Fruit fly (Drosophila melanogaster) whole organism: ENCODE data around the gene CG11694.

Experiments used
- CG8478 ChIP-seq: fragments of >200 bp; optimal IDR thresholded peaks from 2 replicates; lab custom pipeline; 2018; ENCODE audit warnings: inconsistent platforms
- Dll ChIP-seq: fragments of >200 bp; optimal IDR thresholded peaks from 2 replicates; lab custom pipeline; 2017
- EcR ChIP-seq, 2 experiments: fragments of >200 bp; optimal IDR thresholded peaks; 2 replicates each; lab custom pipeline; 2017; ENCODE audit warnings: missing biosample characterization in 2 of 2, missing genetic modification characterization in 2 of 2, missing genetic modification reagents in 2 of 2
- pan ChIP-seq: fragments of >200 bp; optimal IDR thresholded peaks from 2 replicates; lab custom pipeline; 2017
- psq ChIP-seq: fragments of >200 bp; optimal IDR thresholded peaks from 2 replicates; lab custom pipeline; 2017
- usp ChIP-seq: fragments of >200 bp; optimal IDR thresholded peaks from 2 replicates; lab custom pipeline; 2017; ENCODE audit warnings: missing biosample characterization, missing genetic modification characterization, mixed read lengths

The CG11694 gene

DNA sequence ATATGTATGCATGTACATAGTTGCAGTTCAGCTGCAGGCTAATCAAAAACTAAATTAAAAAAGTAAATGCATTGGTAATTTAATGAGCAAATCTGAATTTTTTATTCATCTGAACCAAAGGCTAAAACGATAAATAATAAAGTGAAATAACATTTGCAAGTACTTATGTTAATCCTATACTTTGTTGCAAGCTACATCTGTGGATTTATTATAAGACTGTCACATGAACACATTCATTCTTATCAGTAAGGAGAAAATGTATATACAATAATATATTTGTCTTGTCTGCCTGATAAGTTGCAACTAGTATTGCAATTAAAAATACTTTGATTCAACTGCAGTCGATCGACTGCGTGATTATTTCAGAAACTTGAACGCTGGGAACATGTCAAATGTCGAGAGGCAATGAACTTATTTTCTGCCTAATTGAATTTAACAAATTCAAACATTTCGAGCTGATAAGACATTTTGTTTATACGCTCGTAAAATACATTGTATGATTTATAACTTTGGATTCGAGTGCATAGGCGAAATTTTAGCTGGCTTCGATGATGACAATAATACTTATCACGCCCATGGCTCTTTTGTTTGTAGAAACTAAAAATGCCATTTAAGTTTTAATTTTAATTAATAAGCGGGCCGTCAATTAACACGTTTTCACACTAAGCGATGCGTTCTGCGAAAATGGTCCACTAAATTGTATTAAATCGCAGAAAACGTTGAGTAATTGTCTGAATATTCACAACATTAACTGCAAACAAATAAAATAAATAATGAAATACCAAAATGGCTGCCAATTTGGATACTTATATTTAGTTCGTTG is 16.2 kb upstream of the CG11694 start:
- TF ChIP-seq Dll (no peak), usp (no peak), psq (lab: Kevin White, UChicago) (no peak), pan (no peak), EcR (GFP tag; optimal IDR thresholded peaks at IDR 0.05; lab: Kevin White, UChicago) (no peak), CG8478 (lab: Kevin White, UChicago) (no peak)

DNA sequence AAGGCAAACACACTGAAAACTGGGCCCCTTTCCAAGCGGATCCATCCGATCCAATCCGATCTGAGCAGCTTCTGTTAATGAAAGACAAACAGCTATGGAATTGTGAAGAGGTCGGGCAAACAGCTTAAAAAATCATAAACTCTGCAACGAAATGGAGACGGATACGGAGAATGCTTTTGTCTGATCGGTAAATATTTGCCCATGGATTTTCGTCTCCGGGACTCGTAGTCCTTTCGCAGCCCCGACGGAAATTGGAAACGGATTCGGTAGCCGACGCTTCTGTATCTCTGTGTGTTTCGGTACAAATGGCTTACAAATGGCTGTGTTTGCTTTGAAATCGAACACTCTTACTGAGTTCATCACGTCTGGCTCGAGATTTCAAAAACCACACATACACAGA is 14.9 kb upstream of the CG11694 start:
- TF ChIP-seq EcR (GFP tag; optimal IDR thresholded peaks at IDR 0.05; lab: Kevin White, UChicago) = no peak
- TF ChIP-seq pan = no peak
- TF ChIP-seq usp = no peak

DNA sequence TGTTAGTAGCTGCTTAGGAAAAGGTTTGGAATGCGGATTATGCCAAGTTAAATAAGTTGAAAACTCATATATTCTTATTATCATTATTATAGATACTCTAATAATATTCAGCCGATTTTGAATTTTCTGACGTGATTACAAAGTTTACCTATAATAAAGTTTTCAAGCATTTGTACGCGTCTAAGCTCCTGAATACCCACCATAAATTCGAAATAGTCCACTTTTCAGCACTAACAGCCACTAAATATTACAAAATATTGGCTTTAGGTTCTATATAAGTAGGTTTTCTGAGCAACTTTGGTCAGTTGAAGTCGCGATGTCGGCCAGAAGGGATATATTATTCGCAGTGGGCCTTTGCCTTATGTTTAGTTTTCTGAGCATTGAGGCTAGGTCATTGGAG is 12.1 kb upstream of the CG11694 start, which contains the start of gene CG7443:
Gene CG7443, plus strand, starts transcription at position 301 of the 400 bp plus-strand sequence.
- TF ChIP-seq psq (lab: Kevin White, UChicago) (no peak), EcR (GFP tag; optimal IDR thresholded peaks at IDR 0.05; lab: Kevin White, UChicago) (no peak), usp (no peak), pan (no peak), Dll (no peak), CG8478 (lab: Kevin White, UChicago) (no peak)

DNA sequence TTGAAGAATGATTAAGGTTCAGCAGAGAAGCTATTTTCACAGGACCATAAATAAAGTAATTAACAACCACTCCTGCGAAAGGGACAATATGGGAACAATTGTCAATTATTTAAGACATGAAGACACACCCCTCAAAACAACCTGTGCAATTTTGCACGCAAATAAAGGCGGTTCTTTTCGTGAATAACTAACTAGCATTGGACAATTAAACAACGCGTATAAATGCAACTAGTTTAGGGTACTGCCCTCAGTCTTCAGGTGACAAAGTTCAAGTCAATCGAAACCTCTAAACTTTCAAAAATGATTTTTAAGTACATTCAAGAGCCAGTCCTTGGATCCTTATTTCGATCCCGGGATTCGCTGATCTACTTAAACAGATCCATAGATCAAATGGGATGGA is 9.5 kb upstream of the CG11694 start, which contains the start of gene Or85a:
Gene Or85a, plus strand, starts transcription at position 301 of the 400 bp plus-strand sequence.
- TF ChIP-seq Dll (no peak), EcR (GFP tag; optimal IDR thresholded peaks at IDR 0.05; lab: Kevin White, UChicago) (no peak), usp (no peak), psq (lab: Kevin White, UChicago) (no peak), CG8478 (lab: Kevin White, UChicago) (no peak), pan (no peak)

DNA sequence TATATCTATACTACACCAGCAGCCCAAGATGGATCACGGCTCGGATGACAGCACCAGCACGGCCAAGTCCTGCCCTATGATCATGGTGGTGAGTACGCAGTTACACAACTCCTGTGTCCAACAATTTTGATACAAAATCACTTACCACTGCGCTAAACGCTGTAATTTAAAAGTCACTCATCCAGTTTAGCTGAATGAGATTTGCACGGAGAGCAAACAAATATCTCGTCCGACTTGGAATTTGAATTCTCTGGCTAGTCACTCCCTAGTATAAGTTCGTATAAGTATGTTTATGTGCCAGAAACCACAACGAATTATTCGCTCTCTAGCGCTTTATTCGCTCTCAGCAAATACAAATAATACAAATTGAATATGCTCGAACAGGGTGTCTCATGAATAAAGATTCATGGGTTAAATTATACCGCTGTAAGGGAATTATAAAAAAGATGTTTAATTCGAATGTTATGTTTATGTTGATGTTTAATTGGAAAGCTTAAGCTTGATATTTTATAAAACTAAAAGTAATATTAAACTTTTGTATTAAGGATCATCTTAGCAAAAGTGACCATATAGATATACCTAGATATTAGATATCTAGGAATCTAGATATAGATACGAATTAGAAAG is 5.9 kb upstream of the CG11694 start:
- TF ChIP-seq EcR (GFP tag; optimal IDR thresholded peaks at IDR 0.05; lab: Kevin White, UChicago) = no peak
- no peak for TF ChIP-seq psq (lab: Kevin White, UChicago)
- TF ChIP-seq Dll = no peak
- no peak for TF ChIP-seq CG8478 (lab: Kevin White, UChicago)
- no peak for TF ChIP-seq pan
- TF ChIP-seq usp = no peak

DNA sequence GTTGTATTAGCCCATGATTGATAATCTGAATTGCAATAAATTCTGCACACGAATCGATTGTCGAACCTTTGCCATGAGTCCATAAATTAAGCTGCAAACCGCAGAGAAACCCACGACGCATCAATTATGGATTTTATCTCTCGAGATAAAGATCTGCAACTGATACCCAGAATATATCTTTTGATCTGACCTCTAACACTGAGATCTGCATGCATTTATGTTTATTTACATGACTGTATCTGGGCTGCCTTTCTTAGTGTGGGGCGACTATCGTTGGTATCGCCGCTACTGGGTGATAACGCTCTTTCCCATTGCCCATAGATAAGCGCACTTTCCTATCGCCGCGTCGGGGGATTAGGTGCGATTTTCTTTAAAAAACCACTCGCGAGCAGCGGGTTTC is 5.3 kb upstream of the CG11694 start, which contains the start of gene Ctr1B:
Gene Ctr1B, plus strand, starts transcription at position 398 of the 400 bp plus-strand sequence.
- TF ChIP-seq usp (no peak), Dll (no peak), CG8478 (lab: Kevin White, UChicago) (no peak), EcR (GFP tag; optimal IDR thresholded peaks at IDR 0.05; lab: Kevin White, UChicago) (no peak), pan (no peak), psq (lab: Kevin White, UChicago) (no peak)

DNA sequence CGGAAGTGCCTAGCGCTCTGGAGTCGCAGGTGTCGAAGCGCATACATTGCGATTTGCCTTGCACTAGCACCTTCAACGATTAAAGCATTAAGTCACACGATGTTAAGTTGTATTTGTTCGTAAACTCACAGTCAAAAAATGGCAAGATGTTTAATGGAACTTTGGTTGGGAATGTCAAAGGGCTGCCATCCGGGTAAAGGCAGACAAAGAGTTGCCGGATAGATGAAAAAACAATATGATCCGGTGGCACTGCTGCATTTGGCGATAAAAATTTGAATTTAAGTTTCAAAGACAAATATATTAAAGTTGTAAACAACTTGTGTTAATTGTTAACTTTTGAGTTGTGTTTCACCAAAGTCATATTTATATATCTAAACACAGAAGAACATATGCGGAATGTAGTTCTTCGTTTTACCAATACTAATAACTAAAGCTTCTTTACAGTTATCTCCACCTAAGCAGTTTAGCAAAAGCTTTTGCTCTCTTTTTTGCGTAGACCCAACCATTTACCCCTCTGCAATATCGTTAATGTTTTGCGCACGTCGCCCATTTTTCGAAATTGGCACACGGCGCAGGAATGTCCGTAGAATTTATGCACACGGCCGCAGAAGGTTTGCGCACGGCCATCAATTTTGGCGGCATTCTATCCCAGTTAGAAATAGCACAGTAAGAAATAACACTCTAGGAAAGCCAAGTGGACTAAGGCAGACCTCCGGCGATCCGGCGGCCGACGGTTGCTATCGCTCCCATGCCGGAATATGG is 4.6 kb upstream of the CG11694 start, which contains the start of gene Coq2:
Gene Coq2, minus strand, starts transcription at position 200 of the 762 bp plus-strand sequence.
- TF ChIP-seq usp (no peak), pan (no peak), CG8478 (lab: Kevin White, UChicago) (no peak), EcR (GFP tag; optimal IDR thresholded peaks at IDR 0.05; lab: Kevin White, UChicago) (no peak), psq (lab: Kevin White, UChicago) (no peak), Dll (no peak)

DNA sequence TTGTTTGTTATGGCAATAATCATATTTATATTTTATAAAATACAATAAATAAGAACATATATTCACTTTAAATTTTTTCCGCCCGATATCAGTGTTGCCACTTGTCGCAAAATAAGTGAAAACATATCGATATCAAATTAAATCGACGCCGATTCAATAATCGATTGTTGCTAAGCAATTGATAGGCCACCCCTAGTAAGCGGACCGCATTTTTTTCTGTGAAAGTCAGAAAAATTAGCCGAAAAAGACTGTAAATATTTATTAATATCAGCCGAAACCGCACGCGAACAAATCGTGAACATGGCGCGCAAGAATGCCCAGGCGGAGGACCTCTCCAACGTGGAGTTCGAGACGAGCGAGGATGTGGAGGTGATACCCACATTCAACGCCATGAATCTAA is 1.1 kb upstream of the CG11694 start, which contains the start of gene CG7483:
Gene CG7483, plus strand, starts transcription at position 171 of the 400 bp plus-strand sequence.
- TF ChIP-seq pan (no peak), CG8478 (lab: Kevin White, UChicago) (no peak), EcR (GFP tag; optimal IDR thresholded peaks at IDR 0.05; lab: Kevin White, UChicago) (no peak), psq (lab: Kevin White, UChicago) (no peak), Dll (no peak), usp (no peak)

DNA sequence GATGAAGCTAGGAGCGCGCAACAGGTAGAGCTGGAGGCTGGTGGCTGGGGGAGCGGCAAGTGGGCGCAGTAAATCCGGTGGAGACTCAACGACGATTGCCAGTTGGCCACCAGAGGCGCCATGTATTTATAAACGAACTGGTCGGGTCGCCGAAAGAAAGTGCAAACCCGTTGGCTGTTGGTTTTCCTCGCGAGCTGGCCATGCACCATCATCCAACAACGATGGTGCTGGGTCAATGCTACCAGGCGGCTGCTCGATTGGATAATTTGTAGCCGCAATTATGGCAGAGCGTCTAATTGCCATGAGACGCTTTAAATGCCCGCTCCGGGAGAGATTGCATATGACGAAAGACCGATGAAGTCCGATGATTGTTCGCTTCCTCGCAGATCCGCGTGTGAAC is 1.3 kb downstream of the CG11694 start, which contains the start of gene CG11693:
Gene CG11693, minus strand, starts transcription at position 101 of the 400 bp plus-strand sequence.
- TF ChIP-seq usp (no peak), pan (no peak), EcR (GFP tag; optimal IDR thresholded peaks at IDR 0.05; lab: Kevin White, UChicago) (no peak), CG8478 (lab: Kevin White, UChicago) (no peak), psq (lab: Kevin White, UChicago) (no peak), Dll (no peak)

DNA sequence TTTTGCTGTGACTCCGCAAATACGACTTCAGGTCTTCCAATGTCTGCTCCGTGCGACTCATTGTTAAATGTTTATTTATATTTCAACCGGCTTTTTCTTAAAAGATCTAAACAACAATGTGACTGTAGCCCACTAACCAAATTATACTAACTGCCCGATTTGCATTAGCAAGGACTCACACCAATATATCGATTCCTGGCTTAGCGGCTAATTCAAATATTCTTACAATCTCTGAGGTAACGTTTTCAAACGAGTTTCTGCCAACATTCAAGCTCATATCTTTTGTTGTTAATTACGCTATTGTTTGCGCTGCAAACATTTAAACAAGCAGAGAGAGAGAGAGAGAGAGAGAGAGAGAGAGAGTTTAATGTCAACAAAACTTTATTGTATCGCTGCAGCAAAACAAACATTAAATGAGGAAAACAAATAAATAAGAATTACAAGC is 3.4 kb downstream of the CG11694 start, which contains the start of gene tex:
Gene tex, minus strand, starts transcription at position 131 of the 445 bp plus-strand sequence.
- TF ChIP-seq EcR (GFP tag; optimal IDR thresholded peaks at IDR 0.05; lab: Kevin White, UChicago) (no peak), CG8478 (lab: Kevin White, UChicago) (no peak), psq (lab: Kevin White, UChicago) (no peak)

DNA sequence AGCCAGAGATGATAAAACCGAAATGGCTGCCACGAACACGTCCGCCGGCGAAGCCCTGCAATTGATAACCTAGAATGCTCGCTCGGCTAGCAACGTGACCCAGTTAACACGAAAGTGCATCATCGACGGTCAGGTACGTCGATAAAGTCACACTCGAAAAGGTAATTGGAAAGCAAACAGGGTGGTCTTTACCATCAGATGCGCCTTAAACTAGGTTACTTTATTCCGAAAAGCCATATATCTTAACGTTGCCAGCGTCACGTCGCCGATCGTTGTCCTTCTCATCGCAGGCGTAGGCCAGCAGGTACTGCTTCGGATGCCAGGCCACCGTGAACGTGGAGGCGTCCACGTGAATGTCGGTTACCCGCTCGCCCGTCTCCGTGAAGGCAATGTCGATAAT is 4.7 kb downstream of the CG11694 start:
- TF ChIP-seq psq (lab: Kevin White, UChicago) (no peak), EcR (GFP tag; optimal IDR thresholded peaks at IDR 0.05; lab: Kevin White, UChicago) (no peak), CG8478 (lab: Kevin White, UChicago) (no peak), Dll (no peak), pan (no peak)

DNA sequence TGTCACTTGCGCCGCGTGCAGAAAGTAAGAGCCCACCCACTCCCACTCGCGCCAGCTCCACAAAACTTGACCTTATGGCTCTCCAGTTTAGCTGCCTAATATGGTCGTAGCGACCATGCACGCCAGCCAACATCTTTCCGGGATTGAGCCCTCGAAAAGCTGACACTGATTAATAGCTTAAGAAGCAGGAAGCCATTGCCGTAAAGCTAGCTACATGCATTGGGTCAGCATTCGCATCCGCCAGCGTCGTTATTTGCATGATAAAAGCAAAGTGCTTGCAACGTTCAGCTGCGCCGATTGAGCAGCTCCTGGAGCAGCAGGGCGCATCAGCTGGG is 5.0 kb downstream of the CG11694 start:
- TF ChIP-seq usp = no peak
- TF ChIP-seq CG8478 (lab: Kevin White, UChicago) = no peak
- no peak for TF ChIP-seq Dll
- no peak for TF ChIP-seq psq (lab: Kevin White, UChicago)
- no peak for TF ChIP-seq EcR (GFP tag; optimal IDR thresholded peaks at IDR 0.05; lab: Kevin White, UChicago)
- TF ChIP-seq pan = no peak
